Fruit fly (Drosophila melanogaster) whole organism, embryonic: ENCODE results near the gene CG4462.

ENCODE experiments used
- Abd-B ChIP-seq: fragments of 200-800 bp; sonication (Bioruptor generic); optimal IDR thresholded peaks from 2 replicates; lab custom pipeline; 2018; ENCODE audit warnings: missing biosample characterization, mild to moderate bottlenecking, missing genetic modification characterization, moderate library complexity
- Aef1 ChIP-seq: fragments of 200-800 bp; sonication (Bioruptor generic); IDR thresholded peaks from 3 replicates; pipeline ENCODE4 v1.3.6; 2022; ENCODE audit warnings: missing biosample characterization, missing genetic modification characterization
- Atf3 ChIP-seq: fragments of 200-800 bp; sonication (Bioruptor generic); optimal IDR thresholded peaks from 3 replicates; lab custom pipeline; 2016; ENCODE audit warnings: missing biosample characterization, missing genetic modification characterization
- Awh ChIP-seq: fragments of 200-800 bp; sonication (Bioruptor generic); IDR thresholded peaks from 2 replicates; pipeline ENCODE4, ENCODE4 v1.3.6; 2022; ENCODE audit warnings: missing biosample characterization, missing genetic modification characterization
- Bgb ChIP-seq: fragments of 200-800 bp; sonication (Bioruptor generic); IDR thresholded peaks from 2 replicates; pipeline ENCODE4 v1.3.6; 2022; ENCODE audit warnings: missing biosample characterization, missing genetic modification characterization; ENCODE audit not compliant: partially characterized antibody
- CG10147 ChIP-seq: fragments of 200-800 bp; sonication (Bioruptor generic); optimal IDR thresholded peaks from 2 replicates; lab custom pipeline; 2019; ENCODE audit warnings: missing biosample characterization, mild to moderate bottlenecking, missing genetic modification characterization, moderate library complexity
- CG12104 ChIP-seq: fragments of 200-800 bp; sonication (Bioruptor generic); optimal IDR thresholded peaks from 3 replicates; lab custom pipeline; 2016; ENCODE audit warnings: missing biosample characterization, missing genetic modification characterization
- CG14050 ChIP-seq: fragments of 200-800 bp; sonication (Bioruptor generic); IDR thresholded peaks from 3 replicates; pipeline ENCODE4 v1.3.6; 2022; ENCODE audit warnings: missing biosample characterization, missing genetic modification characterization
- CG14710 ChIP-seq: fragments of 200-800 bp; sonication (Bioruptor generic); optimal IDR thresholded peaks from 3 replicates; lab custom pipeline; 2019; ENCODE audit warnings: missing biosample characterization, mild to moderate bottlenecking, missing genetic modification characterization, moderate library complexity
- CG17385 ChIP-seq: fragments of 200-800 bp; sonication (Bioruptor generic); optimal IDR thresholded peaks from 3 replicates; lab custom pipeline; 2018; ENCODE audit warnings: missing biosample characterization, mild to moderate bottlenecking, missing genetic modification characterization
- CG17612 ChIP-seq: fragments of 200-800 bp; sonication (Bioruptor generic); IDR thresholded peaks from 2 replicates; pipeline ENCODE4 v1.3.6; 2022; ENCODE audit warnings: missing biosample characterization, missing genetic modification characterization
- CG18476 ChIP-seq: fragments of 200-800 bp; sonication (Bioruptor generic); optimal IDR thresholded peaks from 2 replicates; lab custom pipeline; 2016; ENCODE audit warnings: missing biosample characterization, mild to moderate bottlenecking, missing genetic modification characterization
- CG30403 ChIP-seq: fragments of 200-800 bp; sonication (Bioruptor generic); optimal IDR thresholded peaks from 3 replicates; lab custom pipeline; 2016; ENCODE audit warnings: missing biosample characterization, missing genetic modification characterization
- CG3065 ChIP-seq: fragments of 200-800 bp; sonication (Bioruptor generic); optimal IDR thresholded peaks from 2 replicates; lab custom pipeline; 2016; ENCODE audit warnings: missing biosample characterization, missing genetic modification characterization
- CG32767 ChIP-seq: fragments of 200-800 bp; sonication (Bioruptor generic); IDR thresholded peaks from 2 replicates; pipeline ENCODE4 v1.3.6; 2022; ENCODE audit warnings: missing biosample characterization, missing genetic modification characterization
- CG3847 ChIP-seq: fragments of 200-800 bp; sonication (Bioruptor generic); IDR thresholded peaks from 2 replicates; pipeline ENCODE4 v1.3.6; 2022; ENCODE audit warnings: missing biosample characterization, missing genetic modification characterization
- CG4404 ChIP-seq: fragments of 200-800 bp; sonication (Bioruptor generic); IDR thresholded peaks from 2 replicates; pipeline ENCODE4 v1.3.6; 2022; ENCODE audit warnings: missing biosample characterization, missing genetic modification characterization
- CG6791 ChIP-seq: fragments of 200-800 bp; sonication (Bioruptor generic); IDR thresholded peaks from 3 replicates; pipeline ENCODE4 v1.3.6; 2022; ENCODE audit warnings: missing biosample characterization, missing genetic modification characterization; ENCODE audit not compliant: partially characterized antibody
- CG7357 ChIP-seq: fragments of 200-800 bp; sonication (Bioruptor generic); IDR thresholded peaks from 3 replicates; pipeline ENCODE4 v1.3.6; 2022; ENCODE audit warnings: missing biosample characterization, missing genetic modification characterization
- CG9437 ChIP-seq: fragments of 200-800 bp; sonication (Bioruptor generic); optimal IDR thresholded peaks from 2 replicates; lab custom pipeline; 2018; ENCODE audit warnings: missing biosample characterization, mild to moderate bottlenecking, missing genetic modification characterization
- Dbx ChIP-seq: fragments of 200-800 bp; sonication (Bioruptor generic); IDR thresholded peaks from 3 replicates; pipeline ENCODE4 v1.3.6; 2022; ENCODE audit warnings: missing biosample characterization, missing genetic modification characterization
- Dek ChIP-seq: fragments of 200-800 bp; sonication (Bioruptor generic); optimal IDR thresholded peaks from 3 replicates; lab custom pipeline; 2019; ENCODE audit warnings: missing biosample characterization, mild to moderate bottlenecking, missing genetic modification characterization, moderate library complexity
- Dll ChIP-seq: fragments of 200-800 bp; sonication (Bioruptor generic); IDR thresholded peaks from 4 replicates; pipeline ENCODE4 v1.3.6; 2022; ENCODE audit warnings: missing biosample characterization, missing genetic modification characterization; ENCODE audit not compliant: partially characterized antibody
- Ets65A ChIP-seq: fragments of 200-800 bp; sonication (Bioruptor generic); peaks from one replicate; lab custom pipeline; 2016; ENCODE audit warnings: missing biosample characterization, missing genetic modification characterization
- H2.0 ChIP-seq: fragments of 200-800 bp; sonication (Bioruptor generic); IDR thresholded peaks from 2 replicates; pipeline ENCODE4 v1.3.6; 2022; ENCODE audit warnings: missing biosample characterization, missing genetic modification characterization
- Hey ChIP-seq: fragments of 200-800 bp; sonication (Bioruptor generic); optimal IDR thresholded peaks from 3 replicates; lab custom pipeline; 2018; ENCODE audit warnings: missing biosample characterization, mild to moderate bottlenecking, missing genetic modification characterization
- Hr78 ChIP-seq, 2 experiments: fragments of 200-800 bp in 1 of 2; fragments of >200 bp in 1 of 2; sonication (Bioruptor generic) in 1 of 2; optimal IDR thresholded peaks; 2 replicates each; lab custom pipeline; 2017 to 2019; ENCODE audit warnings: missing biosample characterization in 2 of 2, missing genetic modification characterization in 2 of 2, mild to moderate bottlenecking in 1 of 2, moderate library complexity in 1 of 2
- Max ChIP-seq: fragments of 200-800 bp; sonication (Bioruptor generic); optimal IDR thresholded peaks from 2 replicates; lab custom pipeline; 2016; ENCODE audit warnings: missing biosample characterization, mild to moderate bottlenecking, missing genetic modification characterization
- Mrtf ChIP-seq: fragments of 200-800 bp; sonication (Bioruptor generic); IDR thresholded peaks from 3 replicates; pipeline ENCODE4 v1.3.6; 2022; ENCODE audit warnings: missing biosample characterization, missing genetic modification characterization
- Poxn ChIP-seq: fragments of 200-800 bp; sonication (Bioruptor generic); IDR thresholded peaks from 2 replicates; pipeline ENCODE4 v1.3.6; 2022; ENCODE audit warnings: missing biosample characterization, missing genetic modification characterization
- Sry-δ ChIP-seq: fragments of 200-800 bp; sonication (Bioruptor generic); optimal IDR thresholded peaks from 2 replicates; lab custom pipeline; 2016; ENCODE audit warnings: missing biosample characterization, missing genetic modification characterization
- Stat92E ChIP-seq, 3 experiments: fragments of >200 bp in 2 of 3; fragments of 200-800 bp in 1 of 3; sonication (Bioruptor generic) in 1 of 3; optimal IDR thresholded peaks; 2 replicates each; lab custom pipeline; 2017 to 2019; ENCODE audit warnings: missing biosample characterization in 3 of 3, missing genetic modification characterization in 3 of 3, mild to moderate bottlenecking in 1 of 3, moderate library complexity in 1 of 3
- Xbp1 ChIP-seq: fragments of 200-800 bp; sonication (Bioruptor generic); optimal IDR thresholded peaks from 3 replicates; lab custom pipeline; 2016; ENCODE audit warnings: missing biosample characterization, mild to moderate bottlenecking, missing genetic modification characterization
- Xrp1 ChIP-seq: fragments of 200-800 bp; sonication (Bioruptor generic); IDR thresholded peaks from 2 replicates; pipeline ENCODE4 v1.3.6; 2022; ENCODE audit warnings: missing biosample characterization, missing genetic modification characterization
- btn ChIP-seq: fragments of 200-800 bp; sonication (Bioruptor generic); optimal IDR thresholded peaks from 2 replicates; lab custom pipeline; 2016; ENCODE audit warnings: missing biosample characterization, missing genetic modification characterization
- chinmo ChIP-seq: fragments of 200-800 bp; sonication (Bioruptor generic); IDR thresholded peaks from 4 replicates; pipeline ENCODE4 v1.3.6; 2022; ENCODE audit warnings: missing biosample characterization, missing genetic modification characterization; ENCODE audit not compliant: partially characterized antibody
- dimm ChIP-seq: fragments of 200-800 bp; sonication (Bioruptor generic); IDR thresholded peaks from 2 replicates; pipeline ENCODE4 v1.3.6; 2022; ENCODE audit warnings: missing biosample characterization, missing genetic modification characterization
- dm ChIP-seq: fragments of 200-800 bp; sonication (Bioruptor generic); optimal IDR thresholded peaks from 3 replicates; lab custom pipeline; 2016; ENCODE audit warnings: missing biosample characterization, missing genetic modification characterization
- ewg ChIP-seq: fragments of 200-800 bp; sonication (Bioruptor generic); optimal IDR thresholded peaks from 3 replicates; lab custom pipeline; 2017; ENCODE audit warnings: mild to moderate bottlenecking, missing biosample characterization, missing genetic modification reagents, missing genetic modification characterization
- gfzf ChIP-seq: fragments of 200-800 bp; sonication (Bioruptor generic); optimal IDR thresholded peaks from 2 replicates; lab custom pipeline; 2016; ENCODE audit warnings: missing biosample characterization, mild to moderate bottlenecking, missing genetic modification characterization, moderate library complexity
- gsb ChIP-seq: fragments of 200-800 bp; sonication (Bioruptor generic); IDR thresholded peaks from 2 replicates; pipeline ENCODE4 v1.3.6; 2022; ENCODE audit warnings: missing biosample characterization, missing genetic modification characterization
- h ChIP-seq: fragments of >200 bp; optimal IDR thresholded peaks from 2 replicates; lab custom pipeline; 2017
- her ChIP-seq: fragments of 200-800 bp; sonication (Bioruptor generic); optimal IDR thresholded peaks from 2 replicates; lab custom pipeline; 2016; ENCODE audit warnings: missing biosample characterization, missing genetic modification characterization
- mirr ChIP-seq: fragments of 200-800 bp; sonication (Bioruptor generic); optimal IDR thresholded peaks from 3 replicates; lab custom pipeline; 2018; ENCODE audit warnings: missing biosample characterization, mild to moderate bottlenecking, missing genetic modification characterization
- odd ChIP-seq: fragments of 200-800 bp; sonication (Bioruptor generic); optimal IDR thresholded peaks from 2 replicates; lab custom pipeline; 2017; ENCODE audit warnings: missing biosample characterization, mild to moderate bottlenecking, missing genetic modification characterization
- pfk ChIP-seq: fragments of 200-800 bp; sonication (Bioruptor generic); optimal IDR thresholded peaks from 2 replicates; lab custom pipeline; 2018; ENCODE audit warnings: missing biosample characterization, mild to moderate bottlenecking, missing genetic modification characterization, moderate library complexity
- phol ChIP-seq: fragments of 200-800 bp; sonication (Bioruptor generic); optimal IDR thresholded peaks from 3 replicates; lab custom pipeline; 2018; ENCODE audit warnings: missing biosample characterization, mild to moderate bottlenecking, missing genetic modification characterization, moderate library complexity
- pzg ChIP-seq: fragments of 200-800 bp; sonication (Bioruptor generic); optimal IDR thresholded peaks from 3 replicates; lab custom pipeline; 2018; ENCODE audit warnings: missing biosample characterization, mild to moderate bottlenecking, missing genetic modification characterization, moderate library complexity
- sens-2 ChIP-seq: fragments of 200-800 bp; sonication (Bioruptor generic); IDR thresholded peaks from 2 replicates; pipeline ENCODE4 v1.3.6; 2022; ENCODE audit warnings: missing biosample characterization, missing genetic modification characterization
- sim ChIP-seq: fragments of 200-800 bp; sonication (Bioruptor generic); IDR thresholded peaks from 2 replicates; pipeline ENCODE4 v1.3.6; 2022; ENCODE audit warnings: missing biosample characterization, missing genetic modification characterization
- so ChIP-seq: fragments of 200-800 bp; sonication (Bioruptor generic); IDR thresholded peaks from 3 replicates; pipeline ENCODE4 v1.3.6; 2022; ENCODE audit warnings: missing biosample characterization, missing genetic modification characterization

Gene CG4462

DNA sequence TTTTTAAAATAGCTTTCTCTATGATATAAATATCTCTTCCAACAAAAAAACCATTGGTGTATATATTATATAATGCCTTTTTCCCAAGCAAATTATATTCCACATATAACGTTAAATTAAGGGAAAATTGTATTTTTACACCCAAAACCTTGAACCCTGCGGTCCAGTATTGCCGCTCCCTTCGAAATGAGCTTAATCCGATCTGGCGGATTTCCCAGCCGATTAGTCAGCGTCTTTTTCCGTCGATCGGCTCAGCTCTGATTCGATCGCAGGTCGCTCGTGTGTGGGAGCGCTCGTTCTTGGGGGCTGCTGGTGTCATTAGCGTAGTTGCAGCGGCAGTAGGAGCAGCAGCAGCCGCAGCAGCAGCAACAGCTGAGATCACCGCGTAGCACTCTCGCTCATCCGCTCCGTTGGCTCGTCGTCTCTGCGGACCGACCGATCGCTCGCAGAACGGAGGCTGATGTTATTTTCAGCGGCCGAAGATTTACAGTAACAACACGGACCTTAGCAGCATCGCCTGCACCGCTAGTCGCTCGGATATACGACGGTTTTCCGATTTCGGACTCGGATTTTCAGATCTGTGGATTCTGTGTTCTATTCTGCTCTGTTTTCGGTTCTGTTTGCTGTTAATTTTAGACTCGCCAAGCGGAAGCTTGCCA, 34.7 kb downstream of the CG4462 start, which contains the start of gene CG4733 (continued):
- TF ChIP-seq CG3847 (0 out of 2 replicates have a peak, but pooled peaks have one; percentile 13), Mrtf (no peak), Hr78 (GFP tag; optimal IDR thresholded peaks at IDR 0.05; lab: Kevin White, UChicago) (peak in 1 of 2 experiments; percentile 14), H2.0 (GFP tag; lab: Robert Waterston, UW) (no peak), CG17385 (GFP tag; lab: Kevin White, UChicago) (no peak), gsb (no peak), gfzf (GFP tag; lab: Kevin White, UChicago) (no peak), CG32767 (no peak), her (no peak), Dek (peak; percentile 19), CG9437 (GFP tag; lab: Kevin White, UChicago) (no peak), Sry-δ (GFP tag; lab: Kevin White, UChicago) (no peak), pfk (no peak), sim (GFP tag; lab: Robert Waterston, UW) (no peak), Stat92E (GFP tag; optimal IDR thresholded peaks at IDR 0.05; lab: Kevin White, UChicago) (no peak), Max (GFP tag; lab: Kevin White, UChicago) (no peak), Bgb (GFP tag; lab: Robert Waterston, UW) (no peak), btn (GFP tag; lab: Kevin White, UChicago) (no peak), CG3065 (no peak), CG6791 (GFP tag; lab: Robert Waterston, UW) (peak; percentile 27; the same call in 1 of the 3 replicates), so (GFP tag; lab: Robert Waterston, UW) (peak; percentile 71; the same call in 1 of the 3 replicates), CG14050 (GFP tag; lab: Robert Waterston, UW) (no peak), CG12104 (GFP tag; lab: Kevin White, UChicago) (no peak), Xbp1 (GFP tag; lab: Kevin White, UChicago) (no peak), Awh (GFP tag; lab: Robert Waterston, UW) (no peak), chinmo (GFP tag; lab: Robert Waterston, UW) (peak; percentile 96), Xrp1 (GFP tag; lab: Robert Waterston, UW) (no peak), Atf3 (no peak), Aef1 (no peak), sens-2 (no peak), Ets65A (GFP tag; lab: Kevin White, UChicago) (peak; percentile 67), ewg (no peak), Dll (GFP tag; lab: Robert Waterston, UW) (0 out of 4 replicates have a peak, but pooled peaks have one; percentile 32), phol (tag; lab: Kevin White, UChicago) (no peak), CG7357 (GFP tag; lab: Robert Waterston, UW) (no peak), mirr (GFP tag; lab: Kevin White, UChicago) (no peak), CG17612 (GFP tag; lab: Robert Waterston, UW) (no peak), dimm (GFP tag; lab: Robert Waterston, UW) (no peak), CG30403 (peak; percentile 31), CG10147 (GFP tag; lab: Kevin White, UChicago) (no peak), CG18476 (no peak), CG14710 (tag; lab: Kevin White, UChicago) (peak; percentile 8), dm (GFP tag; lab: Kevin White, UChicago) (no peak), Dbx (no peak), CG4404 (GFP tag; lab: Robert Waterston, UW) (no peak), h (lab: Kevin White, UChicago) (no peak), odd (no peak), Abd-B (GFP tag; lab: Kevin White, UChicago) (no peak), Hey (tag; lab: Kevin White, UChicago) (no peak), pzg (GFP tag; lab: Kevin White, UChicago) (no peak), Poxn (GFP tag; lab: Robert Waterston, UW) (no peak)
